Worm (Caenorhabditis elegans) whole organism, L1 larva: ENCODE results near the gene Y34B4A.7.
A peak's percentile ranks its signal among the peaks of the same experiment; 100 is the strongest.

Experiments used
- C34B4.2 ChIP-seq: sonication (generic microtip); optimal IDR thresholded peaks from 2 replicates; lab custom pipeline; 2017; ENCODE audit warnings: mild to moderate bottlenecking, missing genetic modification characterization, missing compliant biosample characterization
- aly-2 ChIP-seq: fragments of 150-350 bp; optimal IDR thresholded peaks from 2 replicates; lab custom pipeline; 2014; ENCODE audit warnings: missing biosample characterization, missing genetic modification characterization
- efl-1 ChIP-seq, 4 experiments: fragments of 150-350 bp; optimal IDR thresholded peaks in 3 of 4; peaks in 1 of 4; 1 replicate in 1 of 4; 2 replicates in 3 of 4; lab custom pipeline; 2014; ENCODE audit warnings: missing biosample characterization in 2 of 4, missing genetic modification characterization in 2 of 4, missing genetic modification reagents in 2 of 4
- efl-3 ChIP-seq: fragments of 200-800 bp; sonication (Bioruptor generic); optimal IDR thresholded peaks from 2 replicates; lab custom pipeline; 2018; ENCODE audit warnings: mild to moderate bottlenecking, missing genetic modification characterization, missing compliant biosample characterization
- egl-13 ChIP-seq: sonication (generic microtip); optimal IDR thresholded peaks from 2 replicates; lab custom pipeline; 2016; ENCODE audit warnings: missing genotype, missing genetic modification reagents, missing genetic modification characterization, missing compliant biosample characterization
- elt-3 ChIP-seq, 6 experiments: fragments of 150-350 bp in 1 of 6; sonication (generic microtip); optimal IDR thresholded peaks; 2 replicates each; lab custom pipeline; 2017 to 2018; ENCODE audit warnings: missing biosample characterization in 6 of 6, missing genetic modification characterization in 6 of 6, inconsistent platforms in 1 of 6
- hlh-17 ChIP-seq: fragments of 200-800 bp; sonication (Bioruptor generic); optimal IDR thresholded peaks from 2 replicates; lab custom pipeline; 2018; ENCODE audit warnings: missing genetic modification characterization, mild to moderate bottlenecking, missing compliant biosample characterization, moderate library complexity, borderline replicate concordance
- hlh-4 ChIP-seq: sonication (generic microtip); optimal IDR thresholded peaks from 2 replicates; lab custom pipeline; 2016; ENCODE audit warnings: mild to moderate bottlenecking, missing genetic modification characterization, missing compliant biosample characterization
- lin-14 ChIP-seq: fragments of 200-800 bp; sonication (Bioruptor generic); optimal IDR thresholded peaks from 2 replicates; lab custom pipeline; 2018; ENCODE audit warnings: mild to moderate bottlenecking, missing genetic modification characterization, moderate library complexity, missing compliant biosample characterization
- lin-15B ChIP-seq: fragments of 150-350 bp; sonication (generic microtip); optimal IDR thresholded peaks from 3 replicates; lab custom pipeline; 2014; ENCODE audit warnings: missing biosample characterization, missing genetic modification characterization
- mab-9 ChIP-seq: fragments of 200-800 bp; sonication (Bioruptor generic); IDR thresholded peaks from 2 replicates; pipeline ENCODE4 v1.3.6; 2022; ENCODE audit warnings: missing genetic modification reagents, missing genetic modification characterization, missing compliant biosample characterization
- mdl-1 ChIP-seq, 2 experiments: fragments of 150-350 bp; optimal IDR thresholded peaks; 2 replicates each; lab custom pipeline; 2014 to 2017; ENCODE audit warnings: missing biosample characterization in 2 of 2, missing genetic modification characterization in 2 of 2, inconsistent platforms in 1 of 2
- mep-1 ChIP-seq: fragments of 150-350 bp; optimal IDR thresholded peaks from 2 replicates; lab custom pipeline; 2014; ENCODE audit warnings: missing biosample characterization, missing genetic modification characterization
- nhr-19 ChIP-seq: fragments of 200-800 bp; sonication (Bioruptor generic); conservative IDR thresholded peaks from 2 replicates; pipeline ENCODE4 v1.3.6; 2022; ENCODE audit warnings: missing genetic modification characterization, missing compliant biosample characterization
- nhr-47 ChIP-seq: sonication (generic microtip); optimal IDR thresholded peaks from 2 replicates; lab custom pipeline; 2016; ENCODE audit warnings: mild to moderate bottlenecking, missing genetic modification characterization, moderate library complexity, missing compliant biosample characterization
- nhr-71 ChIP-seq: sonication (generic microtip); optimal IDR thresholded peaks from 2 replicates; lab custom pipeline; 2016; ENCODE audit warnings: mild to moderate bottlenecking, missing genetic modification characterization, moderate library complexity, missing compliant biosample characterization
- nhr-85 ChIP-seq: sonication (generic microtip); peaks from one replicate; lab custom pipeline; 2016; ENCODE audit warnings: missing genetic modification characterization, inconsistent platforms, missing compliant biosample characterization
- nhr-90 ChIP-seq: sonication (generic microtip); optimal IDR thresholded peaks from 2 replicates; lab custom pipeline; 2016; ENCODE audit warnings: mild to moderate bottlenecking, missing genetic modification characterization, missing compliant biosample characterization; ENCODE audit not compliant: poor library complexity
- pag-3 ChIP-seq: sonication (generic microtip); optimal IDR thresholded peaks from 2 replicates; lab custom pipeline; 2017; ENCODE audit warnings: missing genetic modification characterization, mild to moderate bottlenecking, missing compliant biosample characterization, antibody characterized with exemption, borderline replicate concordance; ENCODE audit not compliant: insufficient read depth
- rnt-1 ChIP-seq: sonication (generic microtip); optimal IDR thresholded peaks from 2 replicates; lab custom pipeline; 2016; ENCODE audit warnings: mild to moderate bottlenecking, missing genetic modification characterization, moderate library complexity, missing compliant biosample characterization
- skn-1 ChIP-seq: fragments of 150-350 bp; optimal IDR thresholded peaks from 2 replicates; lab custom pipeline; 2014; ENCODE audit warnings: missing biosample characterization, missing genetic modification characterization
- snpc-4 ChIP-seq: fragments of 150-350 bp; optimal IDR thresholded peaks from 2 replicates; lab custom pipeline; 2014; ENCODE audit warnings: missing biosample characterization, missing genetic modification characterization
- snu-23 ChIP-seq: sonication (generic microtip); optimal IDR thresholded peaks from 2 replicates; lab custom pipeline; 2016; ENCODE audit warnings: missing genetic modification characterization, missing compliant biosample characterization
- sup-37 ChIP-seq: fragments of 200-800 bp; sonication (Bioruptor generic); optimal IDR thresholded peaks from 2 replicates; lab custom pipeline; 2018; ENCODE audit warnings: mild to moderate bottlenecking, missing genetic modification characterization, missing compliant biosample characterization
- tbx-2 ChIP-seq: sonication (generic microtip); optimal IDR thresholded peaks from 2 replicates; lab custom pipeline; 2016; ENCODE audit warnings: missing genetic modification characterization, missing compliant biosample characterization
- tlp-1 ChIP-seq: fragments of 150-350 bp; optimal IDR thresholded peaks from 2 replicates; lab custom pipeline; 2014; ENCODE audit warnings: missing biosample characterization, missing genetic modification characterization
- unc-98 ChIP-seq: fragments of 200-800 bp; sonication (Bioruptor generic); IDR thresholded peaks from 2 replicates; pipeline ENCODE4 v1.3.6; 2022; ENCODE audit warnings: missing genetic modification characterization, missing compliant biosample characterization
- zip-4 ChIP-seq: fragments of 200-800 bp; sonication (Bioruptor generic); optimal IDR thresholded peaks from 2 replicates; lab custom pipeline; 2018; ENCODE audit warnings: mild to moderate bottlenecking, missing genetic modification characterization, moderate library complexity, missing compliant biosample characterization
- ztf-11 ChIP-seq, 2 experiments: sonication (generic microtip); optimal IDR thresholded peaks; 2 replicates each; lab custom pipeline; 2016 to 2017; ENCODE audit warnings: missing genetic modification characterization in 2 of 2, missing biosample characterization in 1 of 2, missing compliant biosample characterization in 1 of 2
- ztf-4 ChIP-seq: fragments of 150-350 bp; optimal IDR thresholded peaks from 2 replicates; lab custom pipeline; 2014; ENCODE audit warnings: missing biosample characterization, missing genetic modification characterization

The Y34B4A.7 gene

DNA sequence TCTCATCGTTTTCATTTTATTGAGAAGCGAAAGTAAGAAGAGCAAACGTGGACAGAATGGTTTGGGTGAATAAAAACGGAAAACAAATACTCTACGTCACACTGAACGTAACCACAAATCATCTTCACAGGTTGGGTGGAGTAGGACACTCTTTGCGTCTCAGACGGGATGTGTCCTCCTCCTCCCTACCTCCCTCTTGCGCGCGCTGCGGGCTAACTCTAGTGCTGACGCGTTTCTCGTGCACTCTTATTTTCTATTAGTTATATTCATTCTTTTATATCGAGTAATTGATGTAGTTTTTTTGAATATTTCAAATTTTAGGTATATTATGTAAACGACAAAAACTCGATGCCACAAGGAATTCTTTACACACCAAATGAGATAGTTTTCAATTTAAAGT is at the start of gene Y34B4A.7 (continued):
- TF ChIP-seq ztf-11 (tag; optimal IDR thresholded peaks at IDR 0.05; lab: Kevin White, UChicago) (peak in 1 of 2 experiments; percentile 53), hlh-17 (GFP tag; lab: Kevin White, UChicago) (no peak), efl-1 (optimal IDR thresholded peaks at IDR 0.05; lab: Kevin White, UChicago) (peak; percentile 40 to 51), efl-1 (GFP tag; optimal IDR thresholded peaks at IDR 0.05 in 1 of 2; lab: Kevin White, UChicago) (peak; percentile 45 to 95), C34B4.2 (no peak), nhr-71 (tag; lab: Kevin White, UChicago) (peak; percentile 82)

DNA sequence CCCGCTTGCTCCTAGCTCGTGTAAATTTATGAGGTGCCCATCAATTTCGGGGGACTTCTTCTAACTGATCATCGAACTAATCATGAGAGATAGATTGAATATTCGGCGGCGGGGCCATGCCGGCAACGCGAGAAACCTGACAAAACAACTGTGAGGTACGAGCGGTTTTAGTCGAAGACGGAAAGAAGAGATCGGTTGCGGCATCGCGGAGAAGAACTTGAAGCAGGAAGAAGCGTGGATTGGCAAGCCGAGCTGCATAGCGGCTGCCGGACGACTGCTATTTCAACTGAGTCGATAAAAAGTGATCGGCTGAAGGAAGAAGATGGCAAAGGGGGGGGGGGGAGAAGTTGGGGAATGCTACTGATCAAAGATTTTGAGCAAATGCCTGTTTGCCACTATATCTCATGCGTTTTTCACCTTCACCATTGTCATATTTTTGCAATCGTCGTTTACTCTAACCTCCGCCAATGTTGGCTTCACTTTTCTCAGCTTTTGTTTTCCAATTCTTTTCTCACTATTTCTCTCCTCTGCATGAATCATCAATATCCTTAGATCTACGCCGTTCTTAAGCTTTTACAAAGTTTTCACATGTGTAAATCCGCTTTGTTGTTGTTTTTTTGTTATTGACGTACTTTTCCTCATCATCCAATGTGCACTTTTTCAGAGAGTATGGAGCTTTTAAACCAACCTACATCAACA is 48.5 kb upstream of the Y34B4A.7 start, which contains the start of gene pqn-62:
Gene pqn-62 (plus strand): TSS at position 649 of the 699 bp plus-strand sequence.
- TF ChIP-seq snpc-4 (tag; lab: Kevin White, UChicago) (no peak), skn-1 (no peak), pag-3 (peak; percentile 65), nhr-71 (tag; lab: Kevin White, UChicago) (peak; percentile 43), lin-14 (GFP tag; lab: Kevin White, UChicago) (peak; percentile 59), mep-1 (tag; lab: Kevin White, UChicago) (no peak), egl-13 (tag; lab: Kevin White, UChicago) (no peak)

DNA sequence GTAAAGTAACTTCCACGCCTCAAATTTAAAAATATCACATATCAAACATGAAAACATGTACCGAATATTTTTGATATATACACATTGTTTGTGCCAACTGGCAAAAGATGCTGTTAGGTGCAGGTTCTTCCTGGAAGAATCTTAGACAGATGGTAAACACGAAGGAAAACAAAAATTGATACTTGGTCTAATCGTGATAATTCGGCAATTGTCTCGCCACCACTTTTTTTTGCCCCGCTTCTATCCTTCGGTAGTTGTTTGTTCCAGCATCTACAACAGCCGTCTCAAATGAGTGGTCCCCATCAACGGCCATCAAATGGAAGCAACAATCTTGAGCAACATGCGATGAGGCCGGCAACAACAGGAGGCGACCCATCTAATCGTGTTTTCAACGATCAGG is 46.7 kb upstream of the Y34B4A.7 start:
- peak; percentile 28 for TF ChIP-seq nhr-71 (tag; lab: Kevin White, UChicago)
- TF ChIP-seq tlp-1 (tag; lab: Kevin White, UChicago), result no peak
- TF ChIP-seq rnt-1 (tag; lab: Kevin White, UChicago), result peak; percentile 22
- peak; percentile 43 for TF ChIP-seq lin-14 (GFP tag; lab: Kevin White, UChicago)
- TF ChIP-seq nhr-19, result 0 out of 2 replicates have a peak, but pooled peaks have one; percentile 7

DNA sequence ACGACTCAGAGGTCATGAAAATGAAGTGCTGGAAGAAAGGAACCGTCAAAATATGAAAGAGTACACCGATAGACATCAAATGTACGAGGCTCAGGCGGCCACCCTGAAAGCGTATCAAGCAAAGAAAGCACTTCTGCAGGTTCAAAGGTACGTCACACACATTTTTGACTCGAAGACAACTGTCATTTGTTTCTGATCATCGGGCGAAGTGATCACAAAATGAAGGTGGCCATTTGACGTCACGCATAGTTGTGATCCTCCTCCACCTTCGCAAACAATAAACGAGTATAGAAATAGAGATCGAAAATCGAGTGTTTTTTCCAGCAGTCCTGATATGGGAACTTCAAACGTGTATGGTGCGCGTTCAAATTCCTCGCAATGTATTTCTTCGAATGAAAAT is 44.9 kb upstream of the Y34B4A.7 start:
- peak; percentile 20 for TF ChIP-seq snu-23 (GFP tag; lab: Kevin White, UChicago)
- peak; percentile 39 for TF ChIP-seq nhr-19
- peak; percentile 76 for TF ChIP-seq rnt-1 (tag; lab: Kevin White, UChicago)
- no peak for TF ChIP-seq ztf-4 (tag; lab: Kevin White, UChicago)
- no peak for TF ChIP-seq sup-37 (GFP tag; lab: Kevin White, UChicago)
- TF ChIP-seq nhr-90, result no peak
- peak; percentile 46 for TF ChIP-seq nhr-71 (tag; lab: Kevin White, UChicago)
- no peak for TF ChIP-seq mab-9
- peak in 1 of 2 experiments; percentile 10 for TF ChIP-seq mdl-1 (tag; optimal IDR thresholded peaks at IDR 0.05; lab: Kevin White, UChicago)
- peak; percentile 58 for TF ChIP-seq lin-14 (GFP tag; lab: Kevin White, UChicago)
- no peak for TF ChIP-seq hlh-17 (GFP tag; lab: Kevin White, UChicago)

DNA sequence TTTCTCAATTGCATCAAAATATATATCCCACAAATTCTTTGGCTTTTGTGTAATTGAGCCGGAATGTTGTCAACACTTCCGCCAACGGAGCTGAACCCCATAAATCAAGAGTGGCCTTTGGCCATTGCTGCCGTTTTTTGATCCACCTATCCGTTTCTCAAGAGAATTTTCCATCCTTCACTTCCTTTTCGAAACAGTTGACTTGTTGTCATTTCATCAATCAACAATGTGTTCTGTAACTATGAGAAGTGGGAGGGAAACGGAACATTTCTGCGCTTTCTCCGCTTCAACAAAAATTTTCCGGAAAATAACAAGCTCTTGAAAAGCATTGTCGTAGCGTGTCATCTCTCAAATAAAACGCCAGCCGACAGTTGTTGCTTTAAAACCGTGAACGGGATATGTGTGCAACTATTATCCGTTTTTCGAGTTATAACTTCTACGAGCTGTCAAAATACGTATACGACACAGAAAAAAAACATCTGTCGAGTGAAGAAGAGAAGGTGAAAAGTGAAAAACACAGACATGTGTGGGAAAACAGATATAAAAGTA is 44.2 kb upstream of the Y34B4A.7 start:
- peak; percentile 56 for TF ChIP-seq nhr-85 (tag; lab: Kevin White, UChicago)
- peak; percentile 25 for TF ChIP-seq nhr-71 (tag; lab: Kevin White, UChicago)
- peak; percentile 48 for TF ChIP-seq lin-14 (GFP tag; lab: Kevin White, UChicago)
- TF ChIP-seq aly-2, result no peak
- peak; percentile 40 for TF ChIP-seq rnt-1 (tag; lab: Kevin White, UChicago)

DNA sequence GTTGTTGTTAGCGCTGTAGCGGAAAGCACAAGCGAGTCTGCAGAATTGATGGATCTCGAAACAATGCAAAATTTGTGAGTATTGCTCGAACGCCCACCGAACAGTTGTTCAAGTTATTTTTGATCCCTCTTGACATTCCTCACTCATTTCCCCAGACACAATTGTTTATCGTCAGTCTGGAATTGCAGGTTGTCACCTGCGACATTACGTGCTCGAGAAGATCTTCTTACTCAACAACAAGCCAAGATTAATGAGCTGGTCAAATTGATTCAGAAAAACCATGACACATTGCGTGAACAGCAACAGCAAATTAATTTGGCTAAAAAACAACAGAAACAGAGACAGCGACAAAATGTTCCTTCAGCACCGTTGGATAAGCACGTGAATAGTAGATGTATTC is 42.3 kb upstream of the Y34B4A.7 start:
- no peak for TF ChIP-seq hlh-4
- no peak for TF ChIP-seq lin-15B
- no peak for TF ChIP-seq egl-13 (tag; lab: Kevin White, UChicago)
- TF ChIP-seq zip-4, result no peak
- TF ChIP-seq unc-98 (GFP tag; lab: Robert Waterston, UW), result no peak
- TF ChIP-seq tbx-2, result no peak
- no peak for TF ChIP-seq skn-1
- TF ChIP-seq efl-3 (GFP tag; lab: Kevin White, UChicago), result no peak
- no peak for TF ChIP-seq elt-3 (tag; optimal IDR thresholded peaks at IDR 0.05; lab: Kevin White, UChicago)
- TF ChIP-seq aly-2, result no peak
- no peak for TF ChIP-seq ztf-4 (tag; lab: Kevin White, UChicago)
- no peak for TF ChIP-seq mep-1 (tag; lab: Kevin White, UChicago)
- TF ChIP-seq nhr-47 (tag; lab: Kevin White, UChicago), result no peak
